Fruit fly (Drosophila melanogaster) whole organism, prepupa: ENCODE measurements around the gene CG4820.

Source experiments
- CG10631 ChIP-seq: fragments of 200-800 bp; sonication (Bioruptor generic); optimal IDR thresholded peaks from 2 replicates; lab custom pipeline; 2016; ENCODE audit warnings: missing biosample characterization, missing genetic modification characterization
- CG11902 ChIP-seq: fragments of 200-800 bp; sonication (Bioruptor generic); optimal IDR thresholded peaks from 3 replicates; lab custom pipeline; 2016; ENCODE audit warnings: missing biosample characterization, missing genetic modification characterization
- CG6854 ChIP-seq: fragments of 200-800 bp; sonication (Bioruptor generic); optimal IDR thresholded peaks from 2 replicates; lab custom pipeline; 2017; ENCODE audit warnings: missing biosample characterization, mild to moderate bottlenecking, missing genetic modification characterization
- CG8119 ChIP-seq: fragments of 200-800 bp; sonication (Bioruptor generic); IDR thresholded peaks from 3 replicates; pipeline ENCODE4 v1.3.6; 2022; ENCODE audit warnings: missing biosample characterization, missing genetic modification characterization
- CG8319 ChIP-seq: fragments of 200-800 bp; sonication (Bioruptor generic); optimal IDR thresholded peaks from 3 replicates; lab custom pipeline; 2016; ENCODE audit warnings: missing biosample characterization, missing genetic modification characterization
- Hr39 ChIP-seq: fragments of 200-800 bp; sonication (Bioruptor generic); optimal IDR thresholded peaks from 2 replicates; lab custom pipeline; 2016; ENCODE audit warnings: missing biosample characterization, missing genetic modification characterization
- OdsH ChIP-seq: fragments of 200-800 bp; sonication (Bioruptor generic); optimal IDR thresholded peaks from 3 replicates; lab custom pipeline; 2016; ENCODE audit warnings: missing biosample characterization, missing genetic modification characterization
- Sox102F ChIP-seq: fragments of 200-800 bp; sonication (Bioruptor generic); optimal IDR thresholded peaks from 2 replicates; lab custom pipeline; 2016; ENCODE audit warnings: missing biosample characterization, mild to moderate bottlenecking, missing genetic modification characterization
- dac ChIP-seq: fragments of 200-800 bp; sonication (Bioruptor generic); optimal IDR thresholded peaks from 2 replicates; lab custom pipeline; 2017; ENCODE audit warnings: missing biosample characterization, mild to moderate bottlenecking, missing genetic modification characterization
- dsx ChIP-seq: fragments of 200-800 bp; optimal IDR thresholded peaks from 3 replicates; lab custom pipeline; 2019; ENCODE audit warnings: missing biosample characterization, mild to moderate bottlenecking, missing genetic modification characterization, moderate library complexity; ENCODE audit not compliant: poor library complexity, severe bottlenecking
- fd85E ChIP-seq: fragments of 200-800 bp; sonication (Bioruptor generic); optimal IDR thresholded peaks from 3 replicates; lab custom pipeline; 2016; ENCODE audit warnings: missing biosample characterization, missing genetic modification characterization
- spab ChIP-seq: fragments of 200-800 bp; sonication (Bioruptor generic); optimal IDR thresholded peaks from 2 replicates; lab custom pipeline; 2017; ENCODE audit warnings: missing biosample characterization, mild to moderate bottlenecking, missing genetic modification characterization, missing genetic modification reagents
- vri ChIP-seq: fragments of 200-800 bp; sonication (Bioruptor generic); optimal IDR thresholded peaks from 3 replicates; lab custom pipeline; 2016; ENCODE audit warnings: missing biosample characterization, mild to moderate bottlenecking, missing genetic modification characterization

- TF ChIP-seq Hr39 (GFP tag; lab: Kevin White, UChicago) (no peak), CG8319 (GFP tag; lab: Kevin White, UChicago) (no peak), fd85E (GFP tag; lab: Kevin White, UChicago) (no peak), spab (no peak), CG11902 (GFP tag; lab: Kevin White, UChicago) (no peak), Sox102F (GFP tag; lab: Kevin White, UChicago) (no peak), CG8119 (GFP tag; lab: Robert Waterston, UW) (no peak), CG6854 (GFP tag; lab: Kevin White, UChicago) (no peak), dac (no peak), dsx (GFP tag; lab: Kevin White, UChicago) (no peak), CG10631 (GFP tag; lab: Kevin White, UChicago) (no peak), vri (GFP tag; lab: Kevin White, UChicago) (no peak), OdsH (GFP tag; lab: Kevin White, UChicago) (no peak)
These were observed 38.0 kb upstream of the CG4820 start for dm6 chr3R:11178300-11178699.
